Fruit fly (Drosophila melanogaster): ENCODE measurements around the gene CG15169.

The CG15169 gene

DNA sequence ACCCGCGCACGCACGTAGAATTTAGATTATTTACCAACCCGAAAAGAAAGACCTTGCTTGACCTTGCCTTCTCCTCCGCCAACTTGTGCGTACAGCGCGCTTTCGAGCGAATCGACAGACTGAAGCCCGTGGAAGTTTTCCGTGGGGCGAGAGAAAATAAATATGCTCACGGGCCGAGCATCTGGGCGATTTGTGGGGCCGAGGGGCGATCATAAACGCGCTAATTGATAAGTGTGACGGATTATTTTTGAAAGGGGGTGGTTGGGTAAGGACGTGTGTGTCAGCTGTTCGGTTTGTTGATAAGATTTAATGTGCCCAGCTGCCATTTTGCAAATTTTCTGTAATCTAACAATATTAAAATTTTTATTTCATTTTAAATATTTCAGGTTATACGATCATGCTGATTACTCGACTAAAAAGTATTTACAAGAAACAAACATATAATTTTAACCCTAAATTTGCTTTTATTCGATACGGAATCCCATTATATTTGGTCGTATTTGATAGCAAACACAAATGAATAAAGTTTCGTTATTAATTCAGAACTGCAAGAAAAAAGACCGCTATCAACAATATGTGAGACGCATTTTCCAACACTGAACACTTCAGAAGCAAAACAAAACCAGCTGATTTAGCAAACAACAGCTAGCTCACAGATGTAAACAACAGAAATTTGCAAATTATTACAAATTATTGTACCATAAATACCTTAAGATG lies 16.6 kb upstream of the CG15169 start, which contains the start of the genes L2HGDH and CG10431 (continued):
- TF ChIP-seq CG7745 (tag; optimal IDR thresholded peaks at IDR 0.05) (no peak), Dip2 (GFP tag; IDR thresholded peaks at IDR 0.05) (no peak), CG32772 (GFP tag; IDR thresholded peaks at IDR 0.05) (no peak), trem (tag; optimal IDR thresholded peaks at IDR 0.05) (peak; percentile 80), nmo (GFP tag; optimal IDR thresholded peaks at IDR 0.05) (peak; percentile 78), tgo (GFP tag; IDR thresholded peaks at IDR 0.05) (peak; percentile 32; the same call in 1 of the 3 replicates), lov (optimal IDR thresholded peaks at IDR 0.05) (no peak), lov (GFP tag; IDR thresholded peaks at IDR 0.05) (no peak), Mrtf (GFP tag; IDR thresholded peaks at IDR 0.05) (no peak), HLH4C (GFP tag; IDR thresholded peaks at IDR 0.05; ENCODE audit: partially characterized antibody) (no peak), HmgD (GFP tag; optimal IDR thresholded peaks at IDR 0.05) (no peak), kah (GFP tag; optimal IDR thresholded peaks at IDR 0.05) (peak; percentile 11), rib (GFP tag; IDR thresholded peaks at IDR 0.05) (no peak), sob (GFP tag; IDR thresholded peaks at IDR 0.05) (0 out of 2 replicates have a peak, but pooled peaks have one; percentile 7), dysf (GFP tag; IDR thresholded peaks at IDR 0.05) (peak; percentile 44; the same call in 1 of the 3 replicates), HHEX (GFP tag; optimal IDR thresholded peaks at IDR 0.05) (peak; percentile 24), chif (GFP tag; optimal IDR thresholded peaks at IDR 0.05) (peak in 1 of 2 experiments; percentile 31), CG6854 (GFP tag; optimal IDR thresholded peaks at IDR 0.05) (no peak), CG14667 (GFP tag; IDR thresholded peaks at IDR 0.05) (no peak), kay (GFP tag; optimal IDR thresholded peaks at IDR 0.05) (peak; percentile 56), CG12219 (GFP tag; optimal IDR thresholded peaks at IDR 0.05) (no peak), CG9215 (GFP tag; IDR thresholded peaks at IDR 0.05) (peak; percentile 8; the same call in 1 of the 2 replicates), Lpt (GFP tag; optimal IDR thresholded peaks at IDR 0.05) (no peak), ab (GFP tag; optimal IDR thresholded peaks at IDR 0.05) (no peak), CG5245 (GFP tag; optimal IDR thresholded peaks at IDR 0.05) (no peak), schlank (tag; optimal IDR thresholded peaks at IDR 0.05) (no peak), C15 (GFP tag; IDR thresholded peaks at IDR 0.05) (no peak), eyg (GFP tag; optimal IDR thresholded peaks at IDR 0.05) (no peak), ara (GFP tag; IDR thresholded peaks at IDR 0.05) (0 out of 2 replicates have a peak, but pooled peaks have one; percentile 20), Taf1 (GFP tag; IDR thresholded peaks at IDR 0.05) (no peak), sisA (GFP tag; IDR thresholded peaks at IDR 0.05) (no peak), CG13894 (tag; optimal IDR thresholded peaks at IDR 0.05) (peak; percentile 67), ewg (GFP tag; optimal IDR thresholded peaks at IDR 0.05) (peak; percentile 21), CG15696 (tag; optimal IDR thresholded peaks at IDR 0.05) (peak; percentile 36), CG10654 (GFP tag; optimal IDR thresholded peaks at IDR 0.05) (peak; percentile 47), scrt (GFP tag; optimal IDR thresholded peaks at IDR 0.05) (peak; percentile 41), crol (GFP tag; IDR thresholded peaks at IDR 0.05) (peak; percentile 99), Nf-YC (tag; optimal IDR thresholded peaks at IDR 0.05) (peak; percentile 67), Hr78 (GFP tag; optimal IDR thresholded peaks at IDR 0.05) (peak in 1 of 2 experiments; percentile 72), Neu2 (GFP tag; optimal IDR thresholded peaks at IDR 0.05; ENCODE audit: borderline replicate concordance) (no peak), CG6765 (GFP tag; optimal IDR thresholded peaks at IDR 0.05) (peak; percentile 38), Nf-YA (GFP tag; IDR thresholded peaks at IDR 0.05) (no peak), Usf (GFP tag; optimal IDR thresholded peaks at IDR 0.05) (no peak), h (optimal IDR thresholded peaks at IDR 0.05) (no peak), jing (GFP tag; optimal IDR thresholded peaks at IDR 0.05) (no peak), CG8290 (GFP tag; optimal IDR thresholded peaks at IDR 0.05) (peak; percentile 61), CG8290 (tag; optimal IDR thresholded peaks at IDR 0.05) (peak in 1 of 2 experiments; percentile 77), CG11723 (GFP tag; optimal IDR thresholded peaks at IDR 0.05) (peak; percentile 37), twi (tag; optimal IDR thresholded peaks at IDR 0.05) (peak; percentile 49), Hr3 (GFP tag; optimal IDR thresholded peaks at IDR 0.05) (no peak), MESR4 (GFP tag; optimal IDR thresholded peaks at IDR 0.05) (peak; percentile 54)

Measured in whole organism, embryonic.